Worm (Caenorhabditis elegans): ENCODE data around the gene glb-11.

Gene glb-11

DNA sequence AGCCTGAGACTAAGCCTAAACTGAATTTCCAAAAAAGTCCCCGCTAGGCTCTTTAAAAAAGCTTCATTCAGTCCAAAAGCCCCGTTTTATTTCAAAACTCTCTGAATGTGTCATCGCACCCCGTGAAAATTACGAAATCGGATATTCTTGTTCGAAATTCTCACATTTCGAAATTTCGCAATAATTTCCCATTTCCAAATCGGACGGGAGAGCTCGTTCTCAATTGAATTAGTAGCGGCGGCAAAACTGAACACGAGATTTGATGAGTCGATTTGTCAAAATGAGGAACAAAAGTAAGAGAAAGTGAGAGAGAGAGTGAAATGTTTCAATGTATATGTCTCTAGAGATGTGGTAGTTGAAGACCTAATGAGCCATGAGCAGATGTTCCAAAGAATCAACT lies 43.0 kb upstream of the glb-11 start:
- TF ChIP-seq C34F6.9 (tag; optimal IDR thresholded peaks at IDR 0.05) (peak; percentile 38), zag-1 (tag; optimal IDR thresholded peaks at IDR 0.05) (peak; percentile 24), lsy-2 (tag; optimal IDR thresholded peaks at IDR 0.05) (peak in 1 of 2 experiments; percentile 0), nhr-77 (tag; optimal IDR thresholded peaks at IDR 0.05) (no peak), F13H6.1 (tag; optimal IDR thresholded peaks at IDR 0.05) (no peak), sma-9 (GFP tag; optimal IDR thresholded peaks at IDR 0.05) (peak; percentile 20), sma-9 (tag; optimal IDR thresholded peaks at IDR 0.05) (no peak), peb-1 (tag; optimal IDR thresholded peaks at IDR 0.05) (no peak), unc-55 (GFP tag; optimal IDR thresholded peaks at IDR 0.05) (peak; percentile 83)

ce11 chrIII:4030839-4031238 lies 38.9 kb upstream of the glb-11 start:
- no peak for TF ChIP-seq Y55F3AM.14 (GFP tag; optimal IDR thresholded peaks at IDR 0.05)
- TF ChIP-seq unc-62 (GFP tag; optimal IDR thresholded peaks at IDR 0.05), result no peak
- no peak for TF ChIP-seq mdl-1 (tag; optimal IDR thresholded peaks at IDR 0.05)
- no peak for TF ChIP-seq skn-1 (tag; optimal IDR thresholded peaks at IDR 0.05)
- TF ChIP-seq ztf-11 (tag; optimal IDR thresholded peaks at IDR 0.05), result no peak
- TF ChIP-seq nhr-77 (tag; optimal IDR thresholded peaks at IDR 0.05), result no peak
- TF ChIP-seq mbf-1 (tag; optimal IDR thresholded peaks at IDR 0.05), result no peak
- no peak for TF ChIP-seq elt-1 (tag; optimal IDR thresholded peaks at IDR 0.05)
- no peak for TF ChIP-seq nhr-21 (tag; optimal IDR thresholded peaks at IDR 0.05)
- no peak for TF ChIP-seq gmeb-1 (tag; optimal IDR thresholded peaks at IDR 0.05)

ce11 chrIII:4028061-4028460 lies 36.1 kb upstream of the glb-11 start, which contains the start of gene T02C12.5:
T02C12.5 (minus strand) TSS chrIII:4028161.
- TF ChIP-seq mab-5 (tag; optimal IDR thresholded peaks at IDR 0.05) (no peak), skn-1 (tag; optimal IDR thresholded peaks at IDR 0.05) (no peak), egl-27 (tag; optimal IDR thresholded peaks at IDR 0.05) (no peak), snpc-4 (tag; optimal IDR thresholded peaks at IDR 0.05) (no peak), ceh-16 (tag; optimal IDR thresholded peaks at IDR 0.05) (no peak), dmd-4 (tag; optimal IDR thresholded peaks at IDR 0.05) (no peak), crh-2 (tag; optimal IDR thresholded peaks at IDR 0.05) (no peak), ztf-11 (tag; optimal IDR thresholded peaks at IDR 0.05) (no peak)

ce11 chrIII:4021866-4022265 lies 29.9 kb upstream of the glb-11 start, which contains the start of gene tftc-5:
tftc-5 (plus strand) TSS chrIII:4022166.
- TF ChIP-seq nhr-237 (tag; optimal IDR thresholded peaks at IDR 0.05) (no peak), lsy-2 (tag; optimal IDR thresholded peaks at IDR 0.05) (no peak), sma-9 (GFP tag; optimal IDR thresholded peaks at IDR 0.05) (no peak), sma-9 (tag; optimal IDR thresholded peaks at IDR 0.05) (no peak), nhr-129 (tag; optimal IDR thresholded peaks at IDR 0.05) (no peak), crh-2 (tag; optimal IDR thresholded peaks at IDR 0.05) (no peak), snpc-4 (tag; optimal IDR thresholded peaks at IDR 0.05) (no peak), ceh-82 (tag; optimal IDR thresholded peaks at IDR 0.05) (no peak), nhr-21 (tag; optimal IDR thresholded peaks at IDR 0.05) (no peak), fos-1 (tag; optimal IDR thresholded peaks at IDR 0.05) (no peak), nhr-10 (tag; optimal IDR thresholded peaks at IDR 0.05) (no peak), sma-3 (GFP tag; optimal IDR thresholded peaks at IDR 0.05) (no peak), nhr-12 (tag; optimal IDR thresholded peaks at IDR 0.05) (no peak), dmd-4 (tag; optimal IDR thresholded peaks at IDR 0.05) (no peak), zag-1 (tag; optimal IDR thresholded peaks at IDR 0.05) (no peak), alr-1 (tag; optimal IDR thresholded peaks at IDR 0.05) (no peak), F13H6.1 (tag; optimal IDR thresholded peaks at IDR 0.05) (no peak), mab-5 (tag; optimal IDR thresholded peaks at IDR 0.05) (no peak), nhr-77 (tag; optimal IDR thresholded peaks at IDR 0.05) (no peak), lin-39 (tag; optimal IDR thresholded peaks at IDR 0.05) (no peak), ceh-16 (tag; optimal IDR thresholded peaks at IDR 0.05) (no peak)

DNA sequence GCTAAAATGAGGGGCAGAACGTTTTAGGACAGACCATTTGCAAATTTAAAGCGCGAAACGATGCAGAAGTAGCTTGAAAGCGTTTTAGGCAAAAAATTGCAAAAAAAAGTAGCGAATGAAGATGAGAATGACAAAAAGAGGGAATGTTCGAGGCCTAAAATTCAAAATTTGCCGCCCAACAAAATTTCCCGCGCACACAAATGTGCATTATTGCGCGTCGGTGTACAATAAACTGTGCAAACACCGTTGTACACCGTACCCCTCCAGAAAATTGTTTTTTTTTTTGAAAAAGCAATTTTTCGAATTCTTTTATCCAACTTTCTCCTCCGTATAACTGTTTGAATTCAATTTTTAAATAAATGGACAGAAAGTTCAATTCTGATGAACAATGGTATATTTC lies 27.8 kb upstream of the glb-11 start, which contains the start of gene snpc-3.4:
TSS of gene snpc-3.4 (plus strand) at position 237 of the 400 bp plus-strand sequence.
- no peak for TF ChIP-seq blmp-1 (tag; optimal IDR thresholded peaks at IDR 0.05; ENCODE audit: insufficient read depth)
- no peak for TF ChIP-seq snpc-4 (tag; optimal IDR thresholded peaks at IDR 0.05)
- no peak for TF ChIP-seq ztf-11 (tag; optimal IDR thresholded peaks at IDR 0.05)
- TF ChIP-seq unc-55 (GFP tag; optimal IDR thresholded peaks at IDR 0.05), result peak; percentile 93
- TF ChIP-seq nhr-11 (tag; optimal IDR thresholded peaks at IDR 0.05), result no peak
- TF ChIP-seq lsy-2 (tag; optimal IDR thresholded peaks at IDR 0.05), result peak; percentile 93 to 99
- TF ChIP-seq ceh-16 (tag; optimal IDR thresholded peaks at IDR 0.05), result no peak
- no peak for TF ChIP-seq elt-1 (tag; optimal IDR thresholded peaks at IDR 0.05)
- TF ChIP-seq mab-5 (tag; optimal IDR thresholded peaks at IDR 0.05), result peak; percentile 47
- no peak for TF ChIP-seq nhr-77 (tag; optimal IDR thresholded peaks at IDR 0.05)
- no peak for TF ChIP-seq ama-1 (optimal IDR thresholded peaks at IDR 0.05)
- no peak for TF ChIP-seq ztf-1 (GFP tag; conservative IDR thresholded peaks at IDR 0.05)
- TF ChIP-seq Y55F3AM.14 (GFP tag; optimal IDR thresholded peaks at IDR 0.05), result no peak
- no peak for TF ChIP-seq mbf-1 (tag; optimal IDR thresholded peaks at IDR 0.05)
- TF ChIP-seq ceh-82 (tag; optimal IDR thresholded peaks at IDR 0.05), result no peak
- no peak for TF ChIP-seq zag-1 (tag; optimal IDR thresholded peaks at IDR 0.05)
- no peak for TF ChIP-seq egl-27 (tag; optimal IDR thresholded peaks at IDR 0.05)
- peak; percentile 72 for TF ChIP-seq nhr-129 (tag; optimal IDR thresholded peaks at IDR 0.05)
- peak; percentile 61 for TF ChIP-seq sem-4 (tag; optimal IDR thresholded peaks at IDR 0.05)
- no peak for TF ChIP-seq peb-1 (tag; optimal IDR thresholded peaks at IDR 0.05)
- peak; percentile 90 for TF ChIP-seq C34F6.9 (tag; optimal IDR thresholded peaks at IDR 0.05)
- no peak for TF ChIP-seq ZK546.5 (tag; optimal IDR thresholded peaks at IDR 0.05)
- TF ChIP-seq skn-1 (tag; optimal IDR thresholded peaks at IDR 0.05), result no peak
- no peak for TF ChIP-seq elt-3 (tag; optimal IDR thresholded peaks at IDR 0.05)
- TF ChIP-seq lin-11 (tag; optimal IDR thresholded peaks at IDR 0.05), result peak; percentile 25
- no peak for TF ChIP-seq nhr-10 (tag; optimal IDR thresholded peaks at IDR 0.05)
- TF ChIP-seq aly-2 (tag; optimal IDR thresholded peaks at IDR 0.05), result no peak
- TF ChIP-seq R02D3.7 (tag; optimal IDR thresholded peaks at IDR 0.05), result no peak
- TF ChIP-seq nhr-21 (tag; optimal IDR thresholded peaks at IDR 0.05), result peak; percentile 37
- no peak for TF ChIP-seq nhr-12 (tag; optimal IDR thresholded peaks at IDR 0.05)
